Worm (Caenorhabditis elegans) whole organism, young adult: ENCODE data around the gene acc-1.

Source experiments
- B0035.1 ChIP-seq: sonication (generic microtip); optimal IDR thresholded peaks from 2 replicates; lab custom pipeline; 2016; ENCODE audit warnings: missing genetic modification characterization, mild to moderate bottlenecking, missing compliant biosample characterization, missing genotype, missing genetic modification reagents
- C06A6.2 ChIP-seq: fragments of 200-800 bp; sonication (Bioruptor generic); conservative IDR thresholded peaks from 2 replicates; pipeline ENCODE4 v1.3.6; 2022; ENCODE audit warnings: missing genetic modification characterization, missing compliant biosample characterization
- F10E7.11 ChIP-seq: sonication (generic microtip); optimal IDR thresholded peaks from 2 replicates; lab custom pipeline; 2017; ENCODE audit warnings: mild to moderate bottlenecking, missing genetic modification characterization, moderate library complexity, missing compliant biosample characterization
- F37B4.10 ChIP-seq: fragments of 200-800 bp; sonication (Bioruptor generic); IDR thresholded peaks from 2 replicates; pipeline ENCODE4 v1.3.6; 2022; ENCODE audit warnings: missing genetic modification characterization, missing compliant biosample characterization
- K11D2.4 ChIP-seq: fragments of 200-800 bp; sonication (Bioruptor generic); IDR thresholded peaks from 2 replicates; pipeline ENCODE4 v1.3.6; 2022; ENCODE audit warnings: missing genetic modification reagents, missing genetic modification characterization, missing compliant biosample characterization
- K12H6.12 ChIP-seq: fragments of 200-800 bp; sonication (Bioruptor generic); optimal IDR thresholded peaks from 2 replicates; lab custom pipeline; 2018; ENCODE audit warnings: mild to moderate bottlenecking, missing genetic modification characterization, missing compliant biosample characterization
- T07F8.4 ChIP-seq: sonication (generic microtip); optimal IDR thresholded peaks from 2 replicates; lab custom pipeline; 2016; ENCODE audit warnings: mild to moderate bottlenecking, missing genetic modification characterization, moderate library complexity, missing compliant biosample characterization
- Y53G8AR.9 ChIP-seq: fragments of 200-800 bp; sonication (Bioruptor generic); conservative IDR thresholded peaks from 2 replicates; pipeline ENCODE4 v1.3.6; 2022; ENCODE audit warnings: missing genetic modification reagents, missing genetic modification characterization, missing compliant biosample characterization
- attf-5 ChIP-seq: fragments of 200-800 bp; sonication (Bioruptor generic); optimal IDR thresholded peaks from 2 replicates; lab custom pipeline; 2018; ENCODE audit warnings: mild to moderate bottlenecking, missing genetic modification characterization, missing compliant biosample characterization
- bed-1 ChIP-seq: fragments of 200-800 bp; sonication (Bioruptor generic); IDR thresholded peaks from 2 replicates; pipeline ENCODE4 v1.3.6; 2022; ENCODE audit warnings: missing genetic modification reagents, missing genetic modification characterization, missing compliant biosample characterization
- cebp-1 ChIP-seq, 2 experiments: fragments of 200-800 bp in 1 of 2; sonication (Bioruptor generic) in 1 of 2; sonication (generic microtip) in 1 of 2; IDR thresholded peaks in 1 of 2; optimal IDR thresholded peaks in 1 of 2; 2 replicates each; pipeline versions ENCODE4 v1.3.6 to Lab custom; 2017 to 2022; ENCODE audit warnings: missing compliant biosample characterization in 2 of 2, missing genetic modification characterization in 2 of 2, mild to moderate bottlenecking in 1 of 2, missing genetic modification reagents in 1 of 2, moderate library complexity in 1 of 2
- ceh-100 ChIP-seq: fragments of 200-800 bp; sonication (Bioruptor generic); IDR thresholded peaks from 2 replicates; pipeline ENCODE4 v1.3.6; 2022; ENCODE audit warnings: missing genetic modification reagents, missing genetic modification characterization, missing compliant biosample characterization
- ceh-27 ChIP-seq: fragments of 200-800 bp; sonication (Bioruptor generic); optimal IDR thresholded peaks from 2 replicates; lab custom pipeline; 2018; ENCODE audit warnings: mild to moderate bottlenecking, missing genetic modification characterization, moderate library complexity, missing compliant biosample characterization
- ceh-58 ChIP-seq: fragments of 200-800 bp; sonication (Bioruptor generic); IDR thresholded peaks from 2 replicates; pipeline ENCODE4 v1.3.6; 2022; ENCODE audit warnings: missing genetic modification characterization, missing compliant biosample characterization
- chd-7 ChIP-seq: sonication (generic microtip); optimal IDR thresholded peaks from 2 replicates; lab custom pipeline; 2016; ENCODE audit warnings: mild to moderate bottlenecking, missing genetic modification characterization, moderate library complexity, missing compliant biosample characterization
- dox-1 ChIP-seq: fragments of 200-800 bp; sonication (Bioruptor generic); IDR thresholded peaks from 2 replicates; pipeline ENCODE4 v1.3.6; 2022; ENCODE audit warnings: missing genetic modification reagents, missing genetic modification characterization, missing compliant biosample characterization
- efl-1 ChIP-seq: fragments of 150-350 bp; optimal IDR thresholded peaks from 2 replicates; lab custom pipeline; 2014; ENCODE audit warnings: missing biosample characterization, missing genetic modification reagents, missing genetic modification characterization
- egl-44 ChIP-seq: fragments of 200-800 bp; sonication (Bioruptor generic); IDR thresholded peaks from 2 replicates; pipeline ENCODE4 v1.3.6; 2022; ENCODE audit warnings: missing genetic modification reagents, missing genetic modification characterization, missing compliant biosample characterization
- ets-4 ChIP-seq: fragments of 200-800 bp; sonication (Bioruptor generic); optimal IDR thresholded peaks from 2 replicates; lab custom pipeline; 2018; ENCODE audit warnings: mild to moderate bottlenecking, missing genetic modification characterization, missing compliant biosample characterization
- hmg-1.2 ChIP-seq: fragments of 200-800 bp; sonication (Bioruptor generic); IDR thresholded peaks from 2 replicates; pipeline ENCODE4 v1.3.6; 2022; ENCODE audit warnings: missing genetic modification reagents, missing genetic modification characterization, missing compliant biosample characterization
- hsf-1 ChIP-seq: fragments of 200-800 bp; sonication (Bioruptor generic); IDR thresholded peaks from 2 replicates; pipeline ENCODE4 v1.3.6; 2022; ENCODE audit warnings: missing genetic modification reagents, missing genetic modification characterization, missing compliant biosample characterization
- let-607 ChIP-seq, 2 experiments: fragments of 200-800 bp in 1 of 2; sonication (Bioruptor generic) in 1 of 2; sonication (generic microtip) in 1 of 2; optimal IDR thresholded peaks; 2 replicates each; lab custom pipeline; 2016 to 2018; ENCODE audit warnings: mild to moderate bottlenecking in 2 of 2, missing compliant biosample characterization in 2 of 2, missing genetic modification characterization in 2 of 2, moderate library complexity in 2 of 2, missing genotype in 1 of 2
- lin-40 ChIP-seq: sonication (generic microtip); optimal IDR thresholded peaks from 2 replicates; lab custom pipeline; 2016; ENCODE audit warnings: missing genetic modification characterization, mild to moderate bottlenecking, missing compliant biosample characterization, missing genotype, missing genetic modification reagents
- lin-54 ChIP-seq: fragments of 200-800 bp; sonication (Bioruptor generic); optimal IDR thresholded peaks from 2 replicates; lab custom pipeline; 2018; ENCODE audit warnings: mild to moderate bottlenecking, missing genetic modification characterization, missing compliant biosample characterization
- lsl-1 ChIP-seq: fragments of 200-800 bp; sonication (Bioruptor generic); optimal IDR thresholded peaks from 2 replicates; lab custom pipeline; 2018; ENCODE audit warnings: mild to moderate bottlenecking, missing genetic modification characterization, moderate library complexity, missing compliant biosample characterization
- madf-6 ChIP-seq: fragments of 200-800 bp; sonication (Bioruptor generic); IDR thresholded peaks from 2 replicates; pipeline ENCODE4 v1.3.6; 2022; ENCODE audit warnings: missing genetic modification reagents, missing genetic modification characterization, missing compliant biosample characterization
- nfyb-1 ChIP-seq: fragments of 200-800 bp; sonication (Bioruptor generic); IDR thresholded peaks from 2 replicates; pipeline ENCODE4 v1.3.6; 2022; ENCODE audit warnings: missing genetic modification reagents, missing genetic modification characterization, missing compliant biosample characterization
- nhr-80 ChIP-seq: sonication (generic microtip); optimal IDR thresholded peaks from 2 replicates; lab custom pipeline; 2016; ENCODE audit warnings: missing genetic modification characterization, missing compliant biosample characterization
- nhr-90 ChIP-seq: sonication (generic microtip); optimal IDR thresholded peaks from 2 replicates; lab custom pipeline; 2016; ENCODE audit warnings: missing genotype, mild to moderate bottlenecking, missing genetic modification characterization, missing compliant biosample characterization
- pha-4 ChIP-seq: fragments of 150-350 bp; sonication (generic microtip); optimal IDR thresholded peaks from 2 replicates; lab custom pipeline; 2014; ENCODE audit warnings: missing biosample characterization, missing genetic modification reagents, missing genetic modification characterization
- snpc-4 ChIP-seq, 5 experiments: fragments of 150-350 bp in 1 of 5; sonication (generic microtip) in 4 of 5; optimal IDR thresholded peaks; 2 replicates each; lab custom pipeline; 2014 to 2018; ENCODE audit warnings: missing genetic modification characterization in 5 of 5, missing biosample characterization in 3 of 5, antibody characterized with exemption in 2 of 5, mild to moderate bottlenecking in 2 of 5, missing compliant biosample characterization in 2 of 5, missing genotype in 2 of 5, moderate library complexity in 2 of 5, missing genetic modification reagents in 1 of 5
- somi-1 ChIP-seq: fragments of 200-800 bp; sonication (Bioruptor generic); optimal IDR thresholded peaks from 2 replicates; lab custom pipeline; 2018; ENCODE audit warnings: mild to moderate bottlenecking, missing genetic modification characterization, missing compliant biosample characterization
- sptf-2 ChIP-seq: fragments of 200-800 bp; sonication (Bioruptor generic); optimal IDR thresholded peaks from 2 replicates; lab custom pipeline; 2018; ENCODE audit warnings: mild to moderate bottlenecking, missing genetic modification characterization, missing compliant biosample characterization
- unc-130 ChIP-seq: sonication (generic microtip); optimal IDR thresholded peaks from 2 replicates; lab custom pipeline; 2016; ENCODE audit warnings: missing genetic modification reagents, missing genetic modification characterization, missing compliant biosample characterization
- zfh-2 ChIP-seq: fragments of 200-800 bp; sonication (Bioruptor generic); conservative IDR thresholded peaks from 2 replicates; pipeline ENCODE4 v1.3.6; 2022; ENCODE audit warnings: missing genetic modification reagents, missing genetic modification characterization, missing compliant biosample characterization
- ztf-22 ChIP-seq: fragments of 200-800 bp; sonication (Bioruptor generic); optimal IDR thresholded peaks from 2 replicates; lab custom pipeline; 2018; ENCODE audit warnings: mild to moderate bottlenecking, missing genetic modification characterization, moderate library complexity, missing compliant biosample characterization

The acc-1 gene

ce11 chrIV:9676535-9676934 lies 18.7 kb downstream of the acc-1 start:
- TF ChIP-seq F10E7.11 (tag; lab: Kevin White, UChicago) (no peak), hsf-1 (GFP tag; lab: Robert Waterston, UW) (no peak), cebp-1 (GFP tag; IDR thresholded peaks at IDR 0.05; lab: Robert Waterston, UW) (no peak), cebp-1 (tag; optimal IDR thresholded peaks at IDR 0.05; lab: Kevin White, UChicago) (peak; percentile 9), nhr-80 (tag; lab: Kevin White, UChicago) (peak; percentile 56), nfyb-1 (0 out of 2 replicates have a peak, but pooled peaks have one; percentile 25)

DNA sequence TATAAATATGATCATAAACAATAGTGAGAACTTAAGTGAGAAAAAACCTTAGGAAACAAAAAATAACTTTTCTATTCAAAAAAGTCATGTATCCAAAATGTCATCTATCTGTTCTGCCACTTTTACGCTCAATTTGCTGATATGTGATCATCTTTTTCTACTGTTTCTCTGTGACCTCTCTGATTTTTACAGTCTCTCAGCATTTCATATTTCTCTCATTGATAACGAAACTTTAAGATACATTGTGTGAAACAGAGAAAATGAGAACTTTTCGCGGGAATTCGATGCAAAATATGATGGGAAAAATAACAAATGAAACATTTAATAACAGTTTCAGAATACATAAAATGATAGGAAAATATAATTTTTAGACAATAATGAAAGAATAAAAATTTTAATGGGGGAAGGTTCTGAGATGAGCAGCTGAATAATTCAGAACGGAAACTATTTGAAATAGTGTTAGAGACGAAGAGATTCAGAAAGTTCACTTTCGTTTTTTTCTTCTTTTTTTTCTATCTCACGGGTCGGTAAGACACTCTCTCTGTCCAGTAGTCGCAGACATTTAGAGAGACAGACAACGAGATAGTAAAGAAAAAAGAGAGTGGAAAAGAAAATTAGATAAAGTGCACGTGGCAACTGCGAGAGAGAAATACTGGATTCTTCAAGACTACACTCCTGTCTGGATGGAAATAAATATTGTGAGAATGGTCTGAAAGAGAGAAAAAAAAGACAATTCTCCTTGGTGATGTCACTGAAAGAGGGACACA lies 19.6 kb downstream of the acc-1 start:
- no peak for TF ChIP-seq snpc-4 (GFP tag; optimal IDR thresholded peaks at IDR 0.05; lab: Kevin White, UChicago)
- peak in 1 of 4 experiments; percentile 6 for TF ChIP-seq snpc-4 (tag; optimal IDR thresholded peaks at IDR 0.05; lab: Kevin White, UChicago)
- peak; percentile 80 for TF ChIP-seq lin-40 (tag; lab: Kevin White, UChicago)
- TF ChIP-seq bed-1 (GFP tag; lab: Robert Waterston, UW), result no peak
- peak; percentile 15 for TF ChIP-seq lin-54 (GFP tag; lab: Kevin White, UChicago)
- no peak for TF ChIP-seq efl-1 (GFP tag; lab: Kevin White, UChicago)
- TF ChIP-seq F10E7.11 (tag; lab: Kevin White, UChicago), result no peak
- TF ChIP-seq hmg-1.2 (GFP tag; lab: Robert Waterston, UW), result peak; percentile 80
- TF ChIP-seq nhr-80 (tag; lab: Kevin White, UChicago), result peak; percentile 79
- TF ChIP-seq sptf-2 (GFP tag; lab: Kevin White, UChicago), result no peak
- TF ChIP-seq chd-7, result peak; percentile 42
- no peak for TF ChIP-seq Y53G8AR.9 (GFP tag; lab: Robert Waterston, UW)
- no peak for TF ChIP-seq madf-6 (GFP tag; lab: Robert Waterston, UW)
- no peak for TF ChIP-seq T07F8.4 (tag; lab: Kevin White, UChicago)
- no peak for TF ChIP-seq F37B4.10
- TF ChIP-seq nhr-90 (tag; lab: Kevin White, UChicago), result no peak
- 0 out of 2 replicates have a peak, but pooled peaks have one; percentile 7 for TF ChIP-seq dox-1
- no peak for TF ChIP-seq ceh-58 (GFP tag; lab: Robert Waterston, UW)
- TF ChIP-seq somi-1 (GFP tag; lab: Kevin White, UChicago), result peak; percentile 83
- peak; percentile 29 for TF ChIP-seq K12H6.12 (tag; lab: Kevin White, UChicago)
- no peak for TF ChIP-seq ets-4 (GFP tag; lab: Kevin White, UChicago)
- TF ChIP-seq ceh-27 (GFP tag; lab: Kevin White, UChicago), result peak; percentile 55
- TF ChIP-seq lsl-1 (GFP tag; lab: Kevin White, UChicago), result no peak
- no peak for TF ChIP-seq pha-4 (tag; lab: Kevin White, UChicago)
- TF ChIP-seq B0035.1, result no peak
- peak; percentile 28; the same call in 1 of the 2 replicates for TF ChIP-seq cebp-1 (GFP tag; IDR thresholded peaks at IDR 0.05; lab: Robert Waterston, UW)
- TF ChIP-seq cebp-1 (tag; optimal IDR thresholded peaks at IDR 0.05; lab: Kevin White, UChicago), result peak; percentile 64
- TF ChIP-seq K11D2.4 (GFP tag; lab: Robert Waterston, UW), result peak; percentile 71; the same call in 1 of the 2 replicates
- peak; percentile 68 for TF ChIP-seq attf-5 (GFP tag; lab: Kevin White, UChicago)
- no peak for TF ChIP-seq unc-130 (GFP tag; lab: Kevin White, UChicago)
- TF ChIP-seq ceh-100 (GFP tag; lab: Robert Waterston, UW), result no peak
- peak; percentile 62 for TF ChIP-seq C06A6.2
- no peak for TF ChIP-seq zfh-2 (GFP tag; lab: Robert Waterston, UW)
- peak in 1 of 2 experiments; percentile 69 for TF ChIP-seq let-607 (tag; optimal IDR thresholded peaks at IDR 0.05; lab: Kevin White, UChicago)
- 0 out of 2 replicates have a peak, but pooled peaks have one; percentile 35 for TF ChIP-seq egl-44 (GFP tag; lab: Robert Waterston, UW)
- peak; percentile 59 for TF ChIP-seq ztf-22 (GFP tag; lab: Kevin White, UChicago)
